Worm (Caenorhabditis elegans): ENCODE data around the gene F15E6.6.

F15E6.6 gene

DNA sequence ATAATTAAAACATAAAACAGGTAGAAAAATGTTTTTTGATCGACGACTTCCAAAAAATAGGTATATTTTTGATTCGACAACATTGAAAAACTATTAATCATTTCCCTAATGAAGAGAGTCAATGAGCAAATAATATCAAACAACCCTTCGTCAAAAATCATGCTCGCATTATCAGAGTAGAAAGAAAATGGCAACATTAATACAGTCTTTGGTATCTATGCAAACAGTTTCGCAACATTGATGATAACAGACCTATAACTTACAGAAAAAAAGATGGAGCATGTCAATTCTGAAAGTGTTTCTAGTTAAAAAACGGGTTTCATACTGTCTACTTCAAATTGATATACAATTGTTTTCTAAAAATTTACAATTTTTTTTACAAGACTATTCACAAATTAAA lies 1.1 kb upstream of the F15E6.6 start (continued):
- TF ChIP-seq lin-29 (GFP tag; IDR thresholded peaks at IDR 0.05) (no peak), ceh-82 (tag; optimal IDR thresholded peaks at IDR 0.05) (no peak), nhr-77 (tag; optimal IDR thresholded peaks at IDR 0.05) (peak; percentile 8), mxl-3 (GFP tag; optimal IDR thresholded peaks at IDR 0.05) (no peak), T20F7.1 (GFP tag; optimal IDR thresholded peaks at IDR 0.05) (no peak), daf-12 (tag; optimal IDR thresholded peaks at IDR 0.05) (no peak), daf-8 (GFP tag; IDR thresholded peaks at IDR 0.05) (no peak), nhr-25 (tag; optimal IDR thresholded peaks at IDR 0.05; ENCODE audit: borderline replicate concordance, insufficient read depth) (no peak), snpc-4 (tag; optimal IDR thresholded peaks at IDR 0.05) (no peak), lin-39 (tag; optimal IDR thresholded peaks at IDR 0.05) (no peak), hmg-1.1 (GFP tag; IDR thresholded peaks at IDR 0.05) (no peak)

- no peak for TF ChIP-seq ceh-82 (tag; optimal IDR thresholded peaks at IDR 0.05)
- peak; percentile 10 for TF ChIP-seq hlh-11 (tag; optimal IDR thresholded peaks at IDR 0.05)
- TF ChIP-seq dmd-9 (GFP tag; IDR thresholded peaks at IDR 0.05), result no peak
- TF ChIP-seq hmg-1.1 (GFP tag; IDR thresholded peaks at IDR 0.05), result 0 out of 2 replicates have a peak, but pooled peaks have one; percentile 29
- peak; percentile 70 for TF ChIP-seq mes-2 (tag; optimal IDR thresholded peaks at IDR 0.05; ENCODE audit: poor library complexity, severe bottlenecking)
Measured at ce11 chrIV:4277694-4278093, 6.2 kb downstream of the F15E6.6 start, which contains the start of gene nhr-78. TSS of gene nhr-78 (minus strand) at chrIV:4277875.

DNA sequence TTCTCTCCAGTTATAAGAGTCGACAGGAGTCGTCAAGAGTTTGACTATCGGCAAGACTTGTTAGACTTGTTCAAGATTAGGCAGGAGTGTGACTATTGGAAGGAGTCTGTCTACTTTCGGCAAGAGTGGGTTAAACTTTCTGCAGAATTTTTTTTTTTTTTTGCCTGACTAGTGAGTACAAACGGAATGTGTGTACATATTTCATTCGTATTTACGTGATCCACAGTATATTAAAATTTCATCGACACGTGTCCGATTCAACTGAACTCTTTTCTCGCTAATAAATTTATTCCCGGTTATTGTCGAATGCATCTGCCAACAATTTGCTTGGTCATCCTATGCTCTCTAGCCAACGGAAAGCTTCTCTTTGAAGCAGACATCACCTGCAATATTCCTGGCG lies 11.8 kb downstream of the F15E6.6 start, which contains the start of gene F36A4.1:
F36A4.1 (plus strand) TSS at position 301 of the 400 bp plus-strand sequence.
- TF ChIP-seq ceh-82 (tag; optimal IDR thresholded peaks at IDR 0.05) (no peak), F49E8.2 (tag; optimal IDR thresholded peaks at IDR 0.05; ENCODE audit: borderline replicate concordance) (no peak), egl-27 (tag; optimal IDR thresholded peaks at IDR 0.05) (no peak), aha-1 (tag) (no peak), fkh-10 (GFP tag; optimal IDR thresholded peaks at IDR 0.05) (no peak), aly-2 (tag; optimal IDR thresholded peaks at IDR 0.05) (no peak), F10B5.3 (tag; optimal IDR thresholded peaks at IDR 0.05) (no peak), lin-1 (GFP tag; IDR thresholded peaks at IDR 0.05) (no peak)

- TF ChIP-seq zfp-3 (GFP tag; conservative IDR thresholded peaks at IDR 0.05) (no peak), F44E2.7 (GFP tag; IDR thresholded peaks at IDR 0.05) (no peak), ama-1 (optimal IDR thresholded peaks at IDR 0.05) (no peak), madf-5 (GFP tag; IDR thresholded peaks at IDR 0.05) (no peak), egl-27 (tag; optimal IDR thresholded peaks at IDR 0.05) (no peak), egl-43 (GFP tag; IDR thresholded peaks at IDR 0.05) (no peak), nhr-102 (tag; optimal IDR thresholded peaks at IDR 0.05) (no peak), nhr-48 (tag; optimal IDR thresholded peaks at IDR 0.05) (no peak), zag-1 (tag; optimal IDR thresholded peaks at IDR 0.05) (no peak), mes-2 (tag; optimal IDR thresholded peaks at IDR 0.05; ENCODE audit: poor library complexity, severe bottlenecking) (no peak), duxl-1 (tag; optimal IDR thresholded peaks at IDR 0.05; ENCODE audit: poor library complexity) (no peak), pqm-1 (tag; optimal IDR thresholded peaks at IDR 0.05) (no peak), cey-2 (tag; optimal IDR thresholded peaks at IDR 0.05; ENCODE audit: borderline replicate concordance, insufficient read depth) (no peak), spr-1 (tag; optimal IDR thresholded peaks at IDR 0.05) (no peak), mxl-3 (GFP tag; optimal IDR thresholded peaks at IDR 0.05) (no peak)
Measured at ce11 chrIV:4270925-4271324, 13.0 kb downstream of the F15E6.6 start, which contains the start of gene F36A4.2. TSS of gene F36A4.2 (plus strand) at chrIV:4271225.

ce11 chrIV:4269308-4269707 lies 14.6 kb downstream of the F15E6.6 start, which contains the start of gene F36A4.3:
TSS of gene F36A4.3 (plus strand) at chrIV:4269608.
- TF ChIP-seq unc-62 (GFP tag; optimal IDR thresholded peaks at IDR 0.05 in 1 of 2), result peak in 1 of 2 experiments; percentile 73
- TF ChIP-seq unc-62 (tag; optimal IDR thresholded peaks at IDR 0.05), result no peak
- no peak for TF ChIP-seq sdz-12 (GFP tag; optimal IDR thresholded peaks at IDR 0.05)

All from whole organism, L4 larva.